Worm (Caenorhabditis elegans): ENCODE results near the gene str-13.

str-13 gene

ce11 chrV:2677648-2678047 is 49.4 kb downstream of the str-13 start:
- no peak for TF ChIP-seq lir-1 (GFP tag; conservative IDR thresholded peaks at IDR 0.05)
- TF ChIP-seq gei-17 (GFP tag; optimal IDR thresholded peaks at IDR 0.05) = no peak
- no peak for TF ChIP-seq B0261.1 (tag; optimal IDR thresholded peaks at IDR 0.05)
- TF ChIP-seq Y53G8AR.9 (GFP tag; conservative IDR thresholded peaks at IDR 0.05) = no peak
- no peak for TF ChIP-seq ekl-4 (GFP tag; IDR thresholded peaks at IDR 0.05)
- no peak for TF ChIP-seq tlf-1 (GFP tag; optimal IDR thresholded peaks at IDR 0.05)
- TF ChIP-seq madf-6 (GFP tag; IDR thresholded peaks at IDR 0.05) = no peak
- no peak for TF ChIP-seq lag-1 (GFP tag; IDR thresholded peaks at IDR 0.05)
- no peak for TF ChIP-seq dpff-1 (tag; optimal IDR thresholded peaks at IDR 0.05)
- TF ChIP-seq nfyb-1 (GFP tag; IDR thresholded peaks at IDR 0.05) = no peak
- TF ChIP-seq F10E7.11 (tag; optimal IDR thresholded peaks at IDR 0.05) = no peak
- no peak for TF ChIP-seq lin-54 (GFP tag; optimal IDR thresholded peaks at IDR 0.05)
